Worm (Caenorhabditis elegans): ENCODE measurements around the gene R10E4.11.

ce11 chrIII:4278203-4278602, 22.6 kb downstream of the R10E4.11 start:
- TF ChIP-seq C08G9.2 (tag; optimal IDR thresholded peaks at IDR 0.05): no peak
- TF ChIP-seq syd-9 (tag; optimal IDR thresholded peaks at IDR 0.05): no peak
- TF ChIP-seq nhr-11 (tag; optimal IDR thresholded peaks at IDR 0.05): no peak
- no peak for TF ChIP-seq unc-86 (tag; optimal IDR thresholded peaks at IDR 0.05)
- TF ChIP-seq pqm-1 (tag; optimal IDR thresholded peaks at IDR 0.05): no peak
- TF ChIP-seq hlh-30 (tag; optimal IDR thresholded peaks at IDR 0.05; ENCODE audit: insufficient read depth): no peak
- TF ChIP-seq ama-1 (optimal IDR thresholded peaks at IDR 0.05): no peak
- no peak for TF ChIP-seq pag-3 (tag; optimal IDR thresholded peaks at IDR 0.05; ENCODE audit: borderline replicate concordance)
- no peak for TF ChIP-seq hlh-15 (tag; optimal IDR thresholded peaks at IDR 0.05)
- TF ChIP-seq ceh-6 (GFP tag; optimal IDR thresholded peaks at IDR 0.05): no peak
- TF ChIP-seq ceh-30 (tag; optimal IDR thresholded peaks at IDR 0.05): no peak
- TF ChIP-seq ceh-34 (tag; optimal IDR thresholded peaks at IDR 0.05): no peak
- no peak for TF ChIP-seq K09A11.1 (tag; optimal IDR thresholded peaks at IDR 0.05; ENCODE audit: insufficient read depth)
- no peak for TF ChIP-seq fkh-10 (GFP tag; optimal IDR thresholded peaks at IDR 0.05)
